Fruit fly (Drosophila melanogaster) whole organism, adult: ENCODE measurements around the gene CG16758.

Source experiments
- CG11617 ChIP-seq: fragments of 200-800 bp; sonication (Bioruptor generic); optimal IDR thresholded peaks from 2 replicates; lab custom pipeline; 2017; ENCODE audit warnings: mild to moderate bottlenecking, missing biosample characterization, missing genetic modification reagents, missing genetic modification characterization
- CG12768 ChIP-seq: fragments of 200-800 bp; sonication (Bioruptor generic); optimal IDR thresholded peaks from 2 replicates; lab custom pipeline; 2017; ENCODE audit warnings: missing biosample characterization, missing genetic modification characterization, mild to moderate bottlenecking, moderate library complexity, missing genetic modification reagents
- CG14711 ChIP-seq: fragments of 200-800 bp; sonication (Bioruptor generic); optimal IDR thresholded peaks from 2 replicates; lab custom pipeline; 2018; ENCODE audit warnings: missing biosample characterization, mild to moderate bottlenecking, missing genetic modification characterization, moderate library complexity
- CG1620 ChIP-seq: fragments of 200-800 bp; sonication (Bioruptor generic); optimal IDR thresholded peaks from 2 replicates; lab custom pipeline; 2016; ENCODE audit warnings: missing biosample characterization, missing genetic modification characterization
- CG33017 ChIP-seq: fragments of 200-800 bp; sonication (Bioruptor generic); optimal IDR thresholded peaks from 2 replicates; lab custom pipeline; 2018; ENCODE audit warnings: missing biosample characterization, mild to moderate bottlenecking, missing genetic modification characterization, moderate library complexity
- CG5204 ChIP-seq: fragments of 200-800 bp; sonication (Bioruptor generic); optimal IDR thresholded peaks from 2 replicates; lab custom pipeline; 2016; ENCODE audit warnings: missing biosample characterization, missing genetic modification characterization
- CG7045 ChIP-seq: fragments of 200-800 bp; sonication (Bioruptor generic); optimal IDR thresholded peaks from 2 replicates; lab custom pipeline; 2017; ENCODE audit warnings: missing biosample characterization, mild to moderate bottlenecking, missing genetic modification characterization
- CG7101 ChIP-seq: fragments of 200-800 bp; sonication (Bioruptor generic); optimal IDR thresholded peaks from 2 replicates; lab custom pipeline; 2018; ENCODE audit warnings: missing biosample characterization, mild to moderate bottlenecking, missing genetic modification characterization, moderate library complexity
- Clk ChIP-seq: fragments of 200-800 bp; sonication (Bioruptor generic); optimal IDR thresholded peaks from 2 replicates; lab custom pipeline; 2017; ENCODE audit warnings: missing biosample characterization, missing genetic modification characterization
- Crg-1 ChIP-seq: fragments of 200-800 bp; sonication (Bioruptor generic); optimal IDR thresholded peaks from 2 replicates; lab custom pipeline; 2016; ENCODE audit warnings: missing biosample characterization, missing genetic modification characterization
- Hr96 ChIP-seq: fragments of 200-800 bp; sonication (Bioruptor generic); optimal IDR thresholded peaks from 2 replicates; lab custom pipeline; 2016; ENCODE audit warnings: missing biosample characterization, missing genetic modification characterization
- Mnt ChIP-seq: fragments of 200-800 bp; sonication (Bioruptor generic); optimal IDR thresholded peaks from 2 replicates; lab custom pipeline; 2016; ENCODE audit warnings: missing biosample characterization, mild to moderate bottlenecking, missing genetic modification characterization
- bab1 ChIP-seq: fragments of 200-800 bp; sonication (Bioruptor generic); optimal IDR thresholded peaks from 3 replicates; lab custom pipeline; 2019; ENCODE audit warnings: missing biosample characterization, mild to moderate bottlenecking, missing genetic modification characterization, moderate library complexity
- cic ChIP-seq: fragments of 200-800 bp; sonication (Bioruptor generic); optimal IDR thresholded peaks from 2 replicates; lab custom pipeline; 2017; ENCODE audit warnings: missing biosample characterization, mild to moderate bottlenecking, missing genetic modification characterization, moderate library complexity
- cnc ChIP-seq, 2 experiments: fragments of >200 bp; optimal IDR thresholded peaks; 2 replicates each; lab custom pipeline; 2017
- kay ChIP-seq: fragments of 200-800 bp; sonication (Bioruptor generic); peaks from one replicate; lab custom pipeline; 2016; ENCODE audit warnings: missing biosample characterization, missing genetic modification characterization, borderline replicate concordance
- ovo ChIP-seq: fragments of 200-800 bp; sonication (Bioruptor generic); optimal IDR thresholded peaks from 2 replicates; lab custom pipeline; 2016; ENCODE audit warnings: missing biosample characterization, missing genetic modification characterization
- pad ChIP-seq: fragments of 200-800 bp; sonication (Bioruptor generic); optimal IDR thresholded peaks from 3 replicates; lab custom pipeline; 2017; ENCODE audit warnings: missing biosample characterization, missing genetic modification characterization, mild to moderate bottlenecking, moderate library complexity, missing genetic modification reagents
- tj ChIP-seq: fragments of 200-800 bp; sonication (Bioruptor generic); optimal IDR thresholded peaks from 3 replicates; lab custom pipeline; 2017; ENCODE audit warnings: missing biosample characterization, mild to moderate bottlenecking, missing genetic modification characterization, moderate library complexity
- toe ChIP-seq: fragments of 200-800 bp; sonication (Bioruptor generic); optimal IDR thresholded peaks from 2 replicates; lab custom pipeline; 2016; ENCODE audit warnings: missing biosample characterization, missing genetic modification characterization

CG16758 gene

DNA sequence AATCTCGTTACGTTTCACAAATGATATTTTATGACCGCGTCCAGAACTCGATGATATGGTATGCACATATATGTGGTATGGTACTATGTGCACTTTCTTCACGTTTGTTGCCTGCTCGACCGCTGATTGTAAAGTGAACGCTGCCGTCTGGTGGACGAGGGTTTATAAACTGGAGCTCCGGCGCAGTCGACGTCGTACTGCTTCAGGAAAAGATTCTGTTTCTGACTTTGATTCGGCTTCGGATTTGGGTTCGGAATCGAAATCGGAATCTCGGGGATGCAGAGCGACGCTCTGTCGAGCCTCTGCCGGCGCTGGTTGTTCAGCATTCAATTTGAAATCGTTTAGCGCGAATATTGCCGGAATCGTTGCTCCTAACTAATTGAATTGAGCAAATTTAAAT is at the start of gene CG16758:
TSS of gene CG16758 (minus strand) at position 142 of the 400 bp plus-strand sequence.
- TF ChIP-seq Hr96: no peak

DNA sequence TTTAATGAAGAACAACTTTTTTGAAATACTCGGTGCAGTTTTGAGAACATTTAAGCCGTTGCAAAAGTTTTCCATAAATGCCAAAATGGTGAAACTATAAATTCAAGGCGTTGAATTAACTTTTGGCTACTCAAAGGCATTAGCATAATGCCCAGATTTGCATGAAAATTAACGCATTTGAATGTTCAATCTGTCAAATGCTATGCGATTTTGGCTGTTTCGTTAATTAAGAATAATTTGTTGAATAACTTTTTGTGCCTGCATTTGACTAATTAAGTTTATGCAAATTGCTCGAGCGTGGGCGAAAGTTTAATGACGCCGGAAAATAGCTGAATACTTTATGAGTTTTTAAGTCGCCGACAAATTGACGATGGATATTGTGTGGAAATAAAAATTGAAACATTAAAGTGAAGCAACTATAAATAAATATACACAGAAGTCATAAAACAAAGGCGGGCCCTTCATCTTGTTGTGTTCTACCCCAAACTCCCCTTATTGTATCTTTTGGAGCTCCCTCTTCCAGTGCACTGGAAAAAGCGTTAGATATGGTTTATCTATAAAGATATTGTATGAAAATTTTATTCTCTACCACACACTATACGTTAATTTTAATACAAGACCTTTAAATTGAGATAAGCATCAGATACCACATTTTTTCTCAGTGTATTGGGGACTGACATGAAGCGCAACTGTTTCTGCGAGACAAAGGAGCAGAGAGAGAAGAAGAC is 48.9 kb upstream of the CG16758 start:
- TF ChIP-seq kay (GFP tag; lab: Kevin White, UChicago) (peak; percentile 35), CG14711 (peak; percentile 51), CG1620 (GFP tag; lab: Kevin White, UChicago) (no peak), pad (GFP tag; lab: Kevin White, UChicago) (no peak)

DNA sequence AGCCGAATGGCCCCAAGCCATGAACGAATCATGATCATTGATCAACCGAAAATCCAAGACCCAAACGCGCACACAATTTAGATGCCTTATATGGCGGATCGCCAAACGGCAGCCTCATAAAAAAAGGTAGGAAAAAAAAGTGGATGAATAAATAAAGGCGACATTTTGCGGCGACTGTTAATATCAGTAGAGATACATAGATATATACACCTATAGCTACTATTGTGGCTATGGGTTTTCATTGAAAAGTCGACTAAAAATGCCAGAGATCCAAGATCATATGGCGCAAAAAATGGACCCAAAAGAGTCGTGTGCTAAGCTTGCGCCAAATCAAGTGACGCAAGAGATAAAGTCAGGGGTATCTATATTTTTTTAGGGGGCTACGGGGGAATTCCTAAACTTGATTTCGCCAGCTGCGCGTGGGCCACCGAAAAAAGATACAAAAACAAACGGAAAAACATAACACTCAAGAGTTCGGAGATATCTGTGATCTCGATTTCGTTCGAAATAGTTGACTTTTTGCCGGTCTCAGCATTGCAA is 47.8 kb upstream of the CG16758 start:
- no peak for TF ChIP-seq CG12768 (GFP tag; lab: Kevin White, UChicago)
- no peak for TF ChIP-seq CG1620 (GFP tag; lab: Kevin White, UChicago)
- TF ChIP-seq CG5204: no peak
- TF ChIP-seq Clk (GFP tag; lab: Kevin White, UChicago): no peak
- no peak for TF ChIP-seq toe (GFP tag; lab: Kevin White, UChicago)
- no peak for TF ChIP-seq CG11617 (GFP tag; lab: Kevin White, UChicago)
- no peak for TF ChIP-seq CG7101 (tag; lab: Kevin White, UChicago)
- no peak for TF ChIP-seq cnc (optimal IDR thresholded peaks at IDR 0.05; lab: Kevin White, UChicago)
- no peak for TF ChIP-seq ovo
- TF ChIP-seq bab1: no peak
- TF ChIP-seq CG14711: no peak
- no peak for TF ChIP-seq pad (GFP tag; lab: Kevin White, UChicago)
- no peak for TF ChIP-seq CG7045 (GFP tag; lab: Kevin White, UChicago)
- no peak for TF ChIP-seq Mnt (GFP tag; lab: Kevin White, UChicago)
- TF ChIP-seq tj (GFP tag; lab: Kevin White, UChicago): no peak

DNA sequence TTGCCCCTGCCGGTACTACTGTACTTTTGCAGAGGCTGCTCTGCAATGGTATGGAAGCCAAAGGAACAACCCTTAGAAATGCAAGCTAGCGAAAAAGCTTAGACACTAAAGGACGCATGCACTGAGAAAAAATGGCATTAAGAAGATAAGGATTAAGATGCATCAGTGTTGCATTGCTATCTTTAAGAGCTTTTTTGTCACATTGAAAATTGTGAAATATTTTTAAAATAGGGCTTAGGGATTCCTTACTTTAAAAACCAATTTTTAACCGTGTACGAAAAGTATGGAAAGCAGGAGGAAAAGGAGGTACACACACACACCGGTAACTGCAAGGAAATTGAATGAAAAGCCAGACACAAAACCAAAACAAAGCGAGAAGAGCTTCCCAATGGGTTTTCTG is 45.5 kb upstream of the CG16758 start:
- peak; percentile 40 for TF ChIP-seq CG7045 (GFP tag; lab: Kevin White, UChicago)
- TF ChIP-seq CG7101 (tag; lab: Kevin White, UChicago): no peak

DNA sequence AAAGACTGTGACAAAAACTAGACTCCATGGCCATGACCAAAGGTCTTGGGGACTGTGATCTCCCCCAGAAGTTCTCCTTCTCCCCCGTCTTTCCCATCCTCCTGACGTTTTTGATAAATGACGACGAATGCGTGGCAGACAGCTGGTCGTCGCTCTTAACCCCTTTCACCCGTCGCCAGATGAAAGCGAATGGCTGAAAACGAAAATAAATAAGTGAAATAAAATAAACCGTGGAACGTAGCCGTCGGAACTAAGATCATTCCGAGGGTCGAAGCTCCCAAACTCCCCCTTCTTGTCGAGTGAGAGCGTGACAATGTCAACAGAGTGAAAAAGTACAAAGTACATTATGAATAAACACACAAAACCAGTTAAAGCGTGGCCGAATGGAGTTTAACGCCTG is 42.5 kb upstream of the CG16758 start:
- TF ChIP-seq Mnt (GFP tag; lab: Kevin White, UChicago): no peak
- TF ChIP-seq CG7101 (tag; lab: Kevin White, UChicago): no peak
- TF ChIP-seq CG7045 (GFP tag; lab: Kevin White, UChicago): no peak
- no peak for TF ChIP-seq toe (GFP tag; lab: Kevin White, UChicago)
- no peak for TF ChIP-seq cic (GFP tag; lab: Kevin White, UChicago)
- no peak for TF ChIP-seq CG11617 (GFP tag; lab: Kevin White, UChicago)
- no peak for TF ChIP-seq pad (GFP tag; lab: Kevin White, UChicago)
- TF ChIP-seq CG1620 (GFP tag; lab: Kevin White, UChicago): no peak
- no peak for TF ChIP-seq kay (GFP tag; lab: Kevin White, UChicago)
- no peak for TF ChIP-seq cnc (optimal IDR thresholded peaks at IDR 0.05; lab: Kevin White, UChicago)
- TF ChIP-seq CG12768 (GFP tag; lab: Kevin White, UChicago): no peak
- TF ChIP-seq CG14711: no peak
- TF ChIP-seq bab1: no peak
- no peak for TF ChIP-seq Hr96
- no peak for TF ChIP-seq CG33017 (tag; lab: Kevin White, UChicago)

DNA sequence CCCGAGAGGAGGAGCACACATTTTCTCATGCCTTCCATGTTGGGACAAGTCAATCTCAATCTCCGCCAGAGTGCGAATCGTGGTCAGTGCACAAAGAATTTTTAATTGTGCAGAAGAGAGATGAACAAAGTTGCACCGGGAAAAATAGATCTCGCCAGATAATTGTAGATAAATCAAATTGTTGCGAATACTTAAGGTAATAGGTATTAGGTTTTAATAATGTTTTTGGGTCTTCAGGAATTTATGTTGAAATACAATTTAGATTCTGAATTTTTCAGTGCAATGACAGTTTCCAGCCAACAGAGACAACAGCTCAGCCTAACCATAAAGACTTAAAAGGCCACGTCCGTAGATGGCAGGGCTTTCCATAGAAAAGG is 41.7 kb upstream of the CG16758 start:
- TF ChIP-seq cic (GFP tag; lab: Kevin White, UChicago) (no peak), bab1 (no peak), kay (GFP tag; lab: Kevin White, UChicago) (no peak), Clk (GFP tag; lab: Kevin White, UChicago) (no peak), CG7045 (GFP tag; lab: Kevin White, UChicago) (no peak), CG12768 (GFP tag; lab: Kevin White, UChicago) (no peak), CG7101 (tag; lab: Kevin White, UChicago) (no peak), cnc (optimal IDR thresholded peaks at IDR 0.05; lab: Kevin White, UChicago) (no peak), CG14711 (no peak), toe (GFP tag; lab: Kevin White, UChicago) (no peak), Crg-1 (no peak), tj (GFP tag; lab: Kevin White, UChicago) (no peak)

DNA sequence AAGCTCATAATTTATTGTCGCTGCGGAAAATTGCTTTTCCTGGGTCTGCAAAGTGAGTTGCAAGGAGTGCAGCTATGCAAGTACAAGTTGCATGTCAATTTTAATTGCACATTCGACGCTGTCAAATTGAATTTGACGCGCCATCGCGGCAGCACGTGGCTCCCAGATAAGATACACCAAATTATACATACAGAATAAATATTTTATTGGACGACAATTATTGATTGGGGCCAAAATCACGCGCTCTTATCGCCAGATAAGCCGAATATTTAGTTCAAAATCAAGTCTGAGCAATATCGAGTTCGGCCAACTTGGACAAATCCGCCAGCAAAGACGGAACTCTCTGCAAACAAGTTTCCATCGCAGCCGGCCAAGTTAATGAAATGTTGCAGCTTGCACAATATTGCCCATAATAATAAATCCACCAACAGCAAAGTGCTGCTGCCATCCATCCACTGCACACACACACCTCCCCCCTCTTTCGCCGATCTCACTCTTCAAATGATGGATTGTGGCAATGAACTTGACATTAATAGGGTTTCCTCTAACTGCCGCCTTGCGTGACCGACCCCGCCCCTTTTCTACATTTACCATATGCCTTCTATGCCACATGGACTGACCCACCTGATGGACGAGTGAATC is 41.1 kb upstream of the CG16758 start:
- TF ChIP-seq CG14711: no peak
- TF ChIP-seq Clk (GFP tag; lab: Kevin White, UChicago): no peak
- TF ChIP-seq Mnt (GFP tag; lab: Kevin White, UChicago): no peak
- no peak for TF ChIP-seq CG7045 (GFP tag; lab: Kevin White, UChicago)
- no peak for TF ChIP-seq CG5204
- TF ChIP-seq bab1: no peak
- TF ChIP-seq CG7101 (tag; lab: Kevin White, UChicago): no peak
- TF ChIP-seq toe (GFP tag; lab: Kevin White, UChicago): no peak
- no peak for TF ChIP-seq cnc (optimal IDR thresholded peaks at IDR 0.05; lab: Kevin White, UChicago)
- TF ChIP-seq tj (GFP tag; lab: Kevin White, UChicago): no peak
- TF ChIP-seq kay (GFP tag; lab: Kevin White, UChicago): no peak
- no peak for TF ChIP-seq CG1620 (GFP tag; lab: Kevin White, UChicago)
- no peak for TF ChIP-seq cic (GFP tag; lab: Kevin White, UChicago)
- no peak for TF ChIP-seq pad (GFP tag; lab: Kevin White, UChicago)
- no peak for TF ChIP-seq Hr96
